Fruit fly (Drosophila melanogaster) S2 (cell line): Measurements from ENCODE around the gene tfc.

Source experiments
- CG8478 ChIP-seq: fragments of >200 bp; optimal IDR thresholded peaks from 2 replicates; lab custom pipeline; 2018
- CTCF ChIP-seq, 2 experiments: fragments of >200 bp; optimal IDR thresholded peaks; 2 replicates each; lab custom pipeline; 2018

dm6 chr3L:1302950-1303352 is 46.7 kb downstream of the tfc start:
- TF ChIP-seq CG8478 (lab: Kevin White, UChicago) (no peak), CTCF (optimal IDR thresholded peaks at IDR 0.05; lab: Kevin White, UChicago) (no peak)
